Fruit fly (Drosophila melanogaster) whole organism, embryonic: ENCODE data around the gene Ndae1.

Experiments used
- ATbp ChIP-seq: fragments of 200-800 bp; sonication (Bioruptor generic); optimal IDR thresholded peaks from 2 replicates; lab custom pipeline; 2017; ENCODE audit warnings: missing biosample characterization, mild to moderate bottlenecking, missing genetic modification characterization, missing genetic modification reagents
- Atf-2 ChIP-seq: fragments of 200-800 bp; sonication (Bioruptor generic); optimal IDR thresholded peaks from 2 replicates; lab custom pipeline; 2016; ENCODE audit warnings: missing biosample characterization, missing genetic modification characterization
- B-H1 ChIP-seq: fragments of 200-800 bp; sonication (Bioruptor generic); IDR thresholded peaks from 3 replicates; pipeline ENCODE4 v1.3.6; 2022; ENCODE audit warnings: missing biosample characterization, missing genetic modification characterization
- CG10366 ChIP-seq: fragments of 200-800 bp; sonication (Bioruptor generic); IDR thresholded peaks from 2 replicates; pipeline ENCODE4 v1.3.6; 2022; ENCODE audit warnings: missing biosample characterization, missing genetic modification characterization
- CG10959 ChIP-seq: fragments of 200-800 bp; sonication (Bioruptor generic); IDR thresholded peaks from 2 replicates; pipeline ENCODE4 v1.3.6; 2022; ENCODE audit warnings: missing biosample characterization, missing genetic modification characterization
- CG12391 ChIP-seq: fragments of 200-800 bp; sonication (Bioruptor generic); optimal IDR thresholded peaks from 3 replicates; lab custom pipeline; 2018; ENCODE audit warnings: missing biosample characterization, mild to moderate bottlenecking, missing genetic modification characterization, moderate library complexity
- CG1529 ChIP-seq: fragments of 200-800 bp; sonication (Bioruptor generic); optimal IDR thresholded peaks from 3 replicates; lab custom pipeline; 2018; ENCODE audit warnings: missing biosample characterization, missing genetic modification characterization
- CG15479 ChIP-seq: fragments of 200-800 bp; sonication (Bioruptor generic); optimal IDR thresholded peaks from 3 replicates; lab custom pipeline; 2019; ENCODE audit warnings: missing biosample characterization, mild to moderate bottlenecking, missing genetic modification characterization, moderate library complexity
- CG15696 ChIP-seq: fragments of 200-800 bp; sonication (Bioruptor generic); optimal IDR thresholded peaks from 2 replicates; lab custom pipeline; 2019; ENCODE audit warnings: missing biosample characterization, mild to moderate bottlenecking, missing genetic modification characterization, moderate library complexity
- CG17829 ChIP-seq: fragments of 200-800 bp; optimal IDR thresholded peaks from 2 replicates; lab custom pipeline; 2019; ENCODE audit warnings: missing biosample characterization, mild to moderate bottlenecking, missing genetic modification characterization, moderate library complexity
- CG18619 ChIP-seq: fragments of 200-800 bp; sonication (Bioruptor generic); optimal IDR thresholded peaks from 3 replicates; lab custom pipeline; 2017; ENCODE audit warnings: missing biosample characterization, mild to moderate bottlenecking, missing genetic modification characterization
- CG30403 ChIP-seq: fragments of 200-800 bp; sonication (Bioruptor generic); optimal IDR thresholded peaks from 3 replicates; lab custom pipeline; 2016; ENCODE audit warnings: missing biosample characterization, missing genetic modification characterization
- CG32767 ChIP-seq: fragments of 200-800 bp; sonication (Bioruptor generic); IDR thresholded peaks from 2 replicates; pipeline ENCODE4 v1.3.6; 2022; ENCODE audit warnings: missing biosample characterization, missing genetic modification characterization
- CG6254 ChIP-seq: fragments of 200-800 bp; sonication (Bioruptor generic); optimal IDR thresholded peaks from 3 replicates; lab custom pipeline; 2017; ENCODE audit warnings: mild to moderate bottlenecking, missing biosample characterization, missing genetic modification reagents, missing genetic modification characterization
- CG6272 ChIP-seq: fragments of 200-800 bp; sonication (Bioruptor generic); IDR thresholded peaks from 2 replicates; pipeline ENCODE4 v1.3.6; 2022; ENCODE audit warnings: missing biosample characterization, missing genetic modification characterization
- CTCF ChIP-seq: fragments of 200-800 bp; sonication (Bioruptor generic); optimal IDR thresholded peaks from 2 replicates; lab custom pipeline; 2017; ENCODE audit warnings: missing biosample characterization, mild to moderate bottlenecking, missing genetic modification characterization, moderate library complexity
- CoRest ChIP-seq: fragments of 200-800 bp; sonication (Bioruptor generic); optimal IDR thresholded peaks from 3 replicates; lab custom pipeline; 2018; ENCODE audit warnings: missing biosample characterization, mild to moderate bottlenecking, missing genetic modification characterization, moderate library complexity
- CrebB ChIP-seq: fragments of 200-800 bp; sonication (Bioruptor generic); optimal IDR thresholded peaks from 3 replicates; lab custom pipeline; 2018; ENCODE audit warnings: missing biosample characterization, mild to moderate bottlenecking, missing genetic modification characterization
- Deaf1 ChIP-seq: fragments of 200-800 bp; optimal IDR thresholded peaks from 3 replicates; lab custom pipeline; 2019; ENCODE audit warnings: missing biosample characterization, mild to moderate bottlenecking, missing genetic modification characterization, moderate library complexity
- Dip3 ChIP-seq: fragments of 200-800 bp; sonication (Bioruptor generic); optimal IDR thresholded peaks from 3 replicates; lab custom pipeline; 2016; ENCODE audit warnings: missing biosample characterization, missing genetic modification characterization
- Dll ChIP-seq: fragments of 200-800 bp; sonication (Bioruptor generic); IDR thresholded peaks from 4 replicates; pipeline ENCODE4 v1.3.6; 2022; ENCODE audit warnings: missing biosample characterization, missing genetic modification characterization; ENCODE audit not compliant: partially characterized antibody
- Fer3 ChIP-seq: fragments of 200-800 bp; sonication (Bioruptor generic); optimal IDR thresholded peaks from 2 replicates; lab custom pipeline; 2018; ENCODE audit warnings: missing biosample characterization, mild to moderate bottlenecking, missing genetic modification characterization, moderate library complexity
- Gsc ChIP-seq: fragments of 200-800 bp; sonication (Bioruptor generic); IDR thresholded peaks from 2 replicates; pipeline ENCODE4 v1.3.6; 2022; ENCODE audit warnings: missing biosample characterization, missing genetic modification characterization
- Hand ChIP-seq: fragments of 200-800 bp; sonication (Bioruptor generic); optimal IDR thresholded peaks from 2 replicates; lab custom pipeline; 2017; ENCODE audit warnings: mild to moderate bottlenecking, missing biosample characterization, missing genetic modification reagents, missing genetic modification characterization
- HmgD ChIP-seq: fragments of 200-800 bp; sonication (Bioruptor generic); optimal IDR thresholded peaks from 3 replicates; lab custom pipeline; 2016; ENCODE audit warnings: missing biosample characterization, missing genetic modification characterization
- NC2α ChIP-seq: fragments of 200-800 bp; sonication (Bioruptor generic); optimal IDR thresholded peaks from 2 replicates; lab custom pipeline; 2016; ENCODE audit warnings: missing biosample characterization, missing genetic modification characterization
- Nf-YA ChIP-seq: fragments of 200-800 bp; sonication (Bioruptor generic); IDR thresholded peaks from 2 replicates; pipeline ENCODE4 v1.3.6; 2022; ENCODE audit warnings: missing biosample characterization, missing genetic modification characterization
- Nf-YC ChIP-seq: fragments of 200-800 bp; optimal IDR thresholded peaks from 3 replicates; lab custom pipeline; 2019; ENCODE audit warnings: missing biosample characterization, mild to moderate bottlenecking, missing genetic modification characterization, moderate library complexity
- Sox102F ChIP-seq: fragments of 200-800 bp; sonication (Bioruptor generic); optimal IDR thresholded peaks from 2 replicates; lab custom pipeline; 2018; ENCODE audit warnings: missing biosample characterization, mild to moderate bottlenecking, missing genetic modification characterization, moderate library complexity
- Xrp1 ChIP-seq: fragments of 200-800 bp; sonication (Bioruptor generic); IDR thresholded peaks from 2 replicates; pipeline ENCODE4 v1.3.6; 2022; ENCODE audit warnings: missing biosample characterization, missing genetic modification characterization
- amos ChIP-seq: fragments of 200-800 bp; sonication (Bioruptor generic); IDR thresholded peaks from 2 replicates; pipeline ENCODE4 v1.3.6; 2022; ENCODE audit warnings: missing biosample characterization, missing genetic modification characterization; ENCODE audit not compliant: partially characterized antibody
- ato ChIP-seq: fragments of 200-800 bp; sonication (Bioruptor generic); IDR thresholded peaks from 2 replicates; pipeline ENCODE4 v1.3.6; 2022; ENCODE audit warnings: missing biosample characterization, missing genetic modification characterization; ENCODE audit not compliant: partially characterized antibody
- bcd ChIP-seq: fragments of 200-800 bp; sonication (Bioruptor generic); optimal IDR thresholded peaks from 2 replicates; lab custom pipeline; 2017; ENCODE audit warnings: missing biosample characterization, mild to moderate bottlenecking, missing genetic modification characterization
- cas ChIP-seq: fragments of 200-800 bp; sonication (Bioruptor generic); IDR thresholded peaks from 2 replicates; pipeline ENCODE4 v1.3.6; 2022; ENCODE audit warnings: missing biosample characterization, missing genetic modification characterization
- chif ChIP-seq, 2 experiments: fragments of 200-800 bp; sonication (Bioruptor generic); optimal IDR thresholded peaks; 3 replicates each; lab custom pipeline; 2016; ENCODE audit warnings: missing biosample characterization in 2 of 2, missing genetic modification characterization in 2 of 2
- chinmo ChIP-seq: fragments of 200-800 bp; sonication (Bioruptor generic); IDR thresholded peaks from 4 replicates; pipeline ENCODE4 v1.3.6; 2022; ENCODE audit warnings: missing biosample characterization, missing genetic modification characterization; ENCODE audit not compliant: partially characterized antibody
- chn ChIP-seq: fragments of 200-800 bp; sonication (Bioruptor generic); optimal IDR thresholded peaks from 2 replicates; lab custom pipeline; 2016; ENCODE audit warnings: missing biosample characterization, missing genetic modification characterization
- crol ChIP-seq: fragments of 200-800 bp; sonication (Bioruptor generic); IDR thresholded peaks from 2 replicates; pipeline ENCODE4 v1.3.6; 2022; ENCODE audit warnings: missing biosample characterization, missing genetic modification characterization
- dati ChIP-seq: fragments of 200-800 bp; sonication (Bioruptor generic); IDR thresholded peaks from 2 replicates; pipeline ENCODE4 v1.3.6; 2022; ENCODE audit warnings: missing biosample characterization, missing genetic modification characterization
- disco-r ChIP-seq: fragments of 200-800 bp; sonication (Bioruptor generic); optimal IDR thresholded peaks from 2 replicates; lab custom pipeline; 2016; ENCODE audit warnings: missing biosample characterization, missing genetic modification characterization
- eve ChIP-seq, 2 experiments: fragments of >200 bp; optimal IDR thresholded peaks; 2 replicates each; lab custom pipeline; 2017; ENCODE audit warnings: missing biosample characterization in 2 of 2, missing genetic modification characterization in 2 of 2
- gcm ChIP-seq: fragments of 200-800 bp; sonication (Bioruptor generic); optimal IDR thresholded peaks from 2 replicates; lab custom pipeline; 2019; ENCODE audit warnings: missing biosample characterization, mild to moderate bottlenecking, missing genetic modification characterization, moderate library complexity
- kah ChIP-seq: fragments of 200-800 bp; sonication (Bioruptor generic); optimal IDR thresholded peaks from 2 replicates; lab custom pipeline; 2018; ENCODE audit warnings: missing biosample characterization, mild to moderate bottlenecking, missing genetic modification characterization
- kni ChIP-seq: fragments of 200-800 bp; sonication (Bioruptor generic); optimal IDR thresholded peaks from 3 replicates; lab custom pipeline; 2017; ENCODE audit warnings: mild to moderate bottlenecking, missing biosample characterization, missing genetic modification reagents, missing genetic modification characterization
- oc ChIP-seq: fragments of 200-800 bp; sonication (Bioruptor generic); optimal IDR thresholded peaks from 2 replicates; lab custom pipeline; 2018; ENCODE audit warnings: missing biosample characterization, mild to moderate bottlenecking, missing genetic modification characterization, moderate library complexity
- slbo ChIP-seq: fragments of 200-800 bp; sonication (Bioruptor generic); IDR thresholded peaks from 2 replicates; pipeline ENCODE4 v1.3.6; 2022; ENCODE audit warnings: missing biosample characterization, missing genetic modification characterization
- ssp ChIP-seq: fragments of 200-800 bp; sonication (Bioruptor generic); IDR thresholded peaks from 2 replicates; pipeline ENCODE4 v1.3.6; 2022; ENCODE audit warnings: missing biosample characterization, missing genetic modification characterization
- stc ChIP-seq: fragments of 200-800 bp; sonication (Bioruptor generic); IDR thresholded peaks from 2 replicates; pipeline ENCODE4 v1.3.6; 2022; ENCODE audit warnings: missing biosample characterization, missing genetic modification characterization
- tap ChIP-seq: fragments of 200-800 bp; optimal IDR thresholded peaks from 3 replicates; lab custom pipeline; 2019; ENCODE audit warnings: missing biosample characterization, mild to moderate bottlenecking, missing genetic modification characterization, moderate library complexity
- zf30C ChIP-seq: fragments of 200-800 bp; sonication (Bioruptor generic); optimal IDR thresholded peaks from 3 replicates; lab custom pipeline; 2018; ENCODE audit warnings: missing biosample characterization, mild to moderate bottlenecking, missing genetic modification characterization
- zfh1 ChIP-seq: fragments of 200-800 bp; sonication (Bioruptor generic); IDR thresholded peaks from 3 replicates; pipeline ENCODE4 v1.3.6; 2022; ENCODE audit warnings: missing biosample characterization, missing genetic modification characterization

The Ndae1 gene

dm6 chr2L:7188530-7188996 is 60.6 kb downstream of the Ndae1 start (continued):
- TF ChIP-seq ssp (GFP tag; lab: Robert Waterston, UW): peak; percentile 93
- peak; percentile 97 for TF ChIP-seq chif (GFP tag; optimal IDR thresholded peaks at IDR 0.05; lab: Kevin White, UChicago)
- peak; percentile 99 for TF ChIP-seq CG12391 (tag; lab: Kevin White, UChicago)
- peak; percentile 97 for TF ChIP-seq B-H1
- peak; percentile 99 for TF ChIP-seq Xrp1 (GFP tag; lab: Robert Waterston, UW)
- TF ChIP-seq chn (GFP tag; lab: Kevin White, UChicago): peak; percentile 97
- peak; percentile 97 for TF ChIP-seq Dip3 (GFP tag; lab: Kevin White, UChicago)
- peak; percentile 81 for TF ChIP-seq Deaf1 (tag; lab: Kevin White, UChicago)
- TF ChIP-seq dati (GFP tag; lab: Robert Waterston, UW): peak; percentile 90
- peak; percentile 96 for TF ChIP-seq Gsc (GFP tag; lab: Robert Waterston, UW)
- TF ChIP-seq kah (GFP tag; lab: Kevin White, UChicago): peak; percentile 94
- peak; percentile 38 for TF ChIP-seq CG15479 (GFP tag; lab: Kevin White, UChicago)
- TF ChIP-seq CG17829 (tag; lab: Kevin White, UChicago): peak; percentile 96
- TF ChIP-seq CG6272 (GFP tag; lab: Robert Waterston, UW): peak; percentile 98
- peak; percentile 98 for TF ChIP-seq zfh1 (GFP tag; lab: Robert Waterston, UW)
- TF ChIP-seq gcm: peak; percentile 98
- peak; percentile 99 for TF ChIP-seq crol (GFP tag; lab: Robert Waterston, UW)
- peak; percentile 70 for TF ChIP-seq CTCF (GFP tag; lab: Kevin White, UChicago)
- no peak; the same call in 1 of the 2 replicates for TF ChIP-seq amos
- TF ChIP-seq CG32767 (GFP tag; lab: Robert Waterston, UW): peak; percentile 97
- TF ChIP-seq Nf-YC: peak; percentile 92
- peak; percentile 94 for TF ChIP-seq Nf-YA (GFP tag; lab: Robert Waterston, UW)
- TF ChIP-seq disco-r (GFP tag; lab: Kevin White, UChicago): peak; percentile 95
- TF ChIP-seq CG6254 (GFP tag; lab: Kevin White, UChicago): peak; percentile 95
- TF ChIP-seq ATbp (GFP tag; lab: Kevin White, UChicago): peak; percentile 99
- TF ChIP-seq cas: peak; percentile 93
- TF ChIP-seq eve (GFP tag; optimal IDR thresholded peaks at IDR 0.05; lab: Kevin White, UChicago): peak in 1 of 2 experiments; percentile 99
- peak; percentile 98 for TF ChIP-seq Hand
- TF ChIP-seq CG18619 (GFP tag; lab: Kevin White, UChicago): peak; percentile 97
- TF ChIP-seq CG10366 (GFP tag; lab: Robert Waterston, UW): peak; percentile 98
- TF ChIP-seq Dll (GFP tag; lab: Robert Waterston, UW): no peak
- peak; percentile 97 for TF ChIP-seq kni (GFP tag; lab: Kevin White, UChicago)
- no peak for TF ChIP-seq zf30C
- peak; percentile 97 for TF ChIP-seq CrebB
- TF ChIP-seq CG15696 (tag; lab: Kevin White, UChicago): peak; percentile 91
- peak; percentile 86 for TF ChIP-seq HmgD (GFP tag; lab: Kevin White, UChicago)
- peak; percentile 97 for TF ChIP-seq Fer3 (tag; lab: Kevin White, UChicago)
- TF ChIP-seq CG30403 (GFP tag; lab: Kevin White, UChicago): peak; percentile 99
- TF ChIP-seq CoRest: peak; percentile 99
- TF ChIP-seq oc (tag; lab: Kevin White, UChicago): peak; percentile 98
- peak; percentile 98 for TF ChIP-seq CG1529 (GFP tag; lab: Kevin White, UChicago)
- TF ChIP-seq bcd (GFP tag; lab: Kevin White, UChicago): peak; percentile 98
- TF ChIP-seq Sox102F (GFP tag; lab: Kevin White, UChicago): peak; percentile 98
- TF ChIP-seq ato (GFP tag; lab: Robert Waterston, UW): no peak
- peak; percentile 99 for TF ChIP-seq stc (GFP tag; lab: Robert Waterston, UW)
- peak; percentile 87; the same call in 2 of the 4 replicates for TF ChIP-seq chinmo (GFP tag; lab: Robert Waterston, UW)
- peak; percentile 96 for TF ChIP-seq tap (tag; lab: Kevin White, UChicago)
- peak; percentile 86 for TF ChIP-seq CG10959 (GFP tag; lab: Robert Waterston, UW)
- TF ChIP-seq NC2α (GFP tag; lab: Kevin White, UChicago): peak; percentile 82
- TF ChIP-seq Atf-2: peak; percentile 91
- TF ChIP-seq slbo (GFP tag; lab: Robert Waterston, UW): peak; percentile 98
